Worm (Caenorhabditis elegans) whole organism, young adult: ENCODE measurements around the gene F10E7.6.

Experiments used
- C17E4.6 ChIP-seq: fragments of 200-800 bp; sonication (Bioruptor generic); IDR thresholded peaks from 2 replicates; pipeline ENCODE4 v1.3.6; 2022; ENCODE audit warnings: missing genetic modification reagents, missing genetic modification characterization, missing compliant biosample characterization
- D2030.7 ChIP-seq: fragments of 200-800 bp; sonication (Bioruptor generic); IDR thresholded peaks from 2 replicates; pipeline ENCODE4 v1.3.6; 2022; ENCODE audit warnings: missing genetic modification reagents, missing genetic modification characterization, missing compliant biosample characterization
- F10E7.11 ChIP-seq: sonication (generic microtip); optimal IDR thresholded peaks from 2 replicates; lab custom pipeline; 2017; ENCODE audit warnings: mild to moderate bottlenecking, missing genetic modification characterization, moderate library complexity, missing compliant biosample characterization
- F33H1.4 ChIP-seq: fragments of 200-800 bp; sonication (Bioruptor generic); IDR thresholded peaks from 2 replicates; pipeline ENCODE4 v1.3.6; 2022; ENCODE audit warnings: missing genetic modification reagents, missing genetic modification characterization, missing compliant biosample characterization
- F55B11.4 ChIP-seq: sonication (generic microtip); optimal IDR thresholded peaks from 2 replicates; lab custom pipeline; 2016; ENCODE audit warnings: missing compliant biosample characterization, missing genetic modification characterization, borderline replicate concordance; ENCODE audit not compliant: insufficient read depth
- Y53F4B.3 ChIP-seq: fragments of 200-800 bp; sonication (Bioruptor generic); IDR thresholded peaks from 2 replicates; pipeline ENCODE4 v1.3.6; 2022; ENCODE audit warnings: missing genetic modification reagents, missing genetic modification characterization, missing compliant biosample characterization
- Y53G8AR.9 ChIP-seq: fragments of 200-800 bp; sonication (Bioruptor generic); conservative IDR thresholded peaks from 2 replicates; pipeline ENCODE4 v1.3.6; 2022; ENCODE audit warnings: missing genetic modification reagents, missing genetic modification characterization, missing compliant biosample characterization
- Y79H2A.3 ChIP-seq: fragments of 200-800 bp; sonication (Bioruptor generic); conservative IDR thresholded peaks from 2 replicates; pipeline ENCODE4 v1.3.6; 2022; ENCODE audit warnings: missing genetic modification reagents, missing genetic modification characterization, missing compliant biosample characterization
- ZK185.1 ChIP-seq: sonication (generic microtip); optimal IDR thresholded peaks from 2 replicates; lab custom pipeline; 2016; ENCODE audit warnings: mild to moderate bottlenecking, missing genetic modification characterization, missing compliant biosample characterization; ENCODE audit not compliant: poor library complexity, severe bottlenecking
- attf-5 ChIP-seq: fragments of 200-800 bp; sonication (Bioruptor generic); optimal IDR thresholded peaks from 2 replicates; lab custom pipeline; 2018; ENCODE audit warnings: mild to moderate bottlenecking, missing genetic modification characterization, missing compliant biosample characterization
- cebp-2 ChIP-seq: fragments of 200-800 bp; sonication (Bioruptor generic); IDR thresholded peaks from 2 replicates; pipeline ENCODE4 v1.3.6; 2022; ENCODE audit warnings: missing genetic modification characterization, missing compliant biosample characterization
- dox-1 ChIP-seq: fragments of 200-800 bp; sonication (Bioruptor generic); IDR thresholded peaks from 2 replicates; pipeline ENCODE4 v1.3.6; 2022; ENCODE audit warnings: missing genetic modification reagents, missing genetic modification characterization, missing compliant biosample characterization
- efl-1 ChIP-seq: fragments of 150-350 bp; optimal IDR thresholded peaks from 2 replicates; lab custom pipeline; 2014; ENCODE audit warnings: missing biosample characterization, missing genetic modification reagents, missing genetic modification characterization
- egrh-3 ChIP-seq: fragments of 200-800 bp; sonication (Bioruptor generic); IDR thresholded peaks from 2 replicates; pipeline ENCODE4 v1.3.6; 2022; ENCODE audit warnings: missing genetic modification reagents, missing genetic modification characterization, missing compliant biosample characterization
- fkh-3 ChIP-seq: sonication (generic microtip); optimal IDR thresholded peaks from 2 replicates; lab custom pipeline; 2016; ENCODE audit warnings: mild to moderate bottlenecking, missing genetic modification characterization, missing compliant biosample characterization
- him-1 ChIP-seq: sonication (generic microtip); optimal IDR thresholded peaks from 2 replicates; lab custom pipeline; 2016; ENCODE audit warnings: missing genotype, missing genetic modification reagents, missing genetic modification characterization, missing compliant biosample characterization
- hlh-12 ChIP-seq: sonication (generic microtip); optimal IDR thresholded peaks from 2 replicates; lab custom pipeline; 2016; ENCODE audit warnings: missing genetic modification characterization, missing compliant biosample characterization
- hmg-20 ChIP-seq: fragments of 200-800 bp; sonication (Bioruptor generic); IDR thresholded peaks from 2 replicates; pipeline ENCODE4 v1.3.6; 2022; ENCODE audit warnings: missing genetic modification reagents, missing genetic modification characterization, missing compliant biosample characterization
- hsf-1 ChIP-seq: fragments of 200-800 bp; sonication (Bioruptor generic); IDR thresholded peaks from 2 replicates; pipeline ENCODE4 v1.3.6; 2022; ENCODE audit warnings: missing genetic modification reagents, missing genetic modification characterization, missing compliant biosample characterization
- lag-1 ChIP-seq: fragments of 200-800 bp; sonication (Bioruptor generic); IDR thresholded peaks from 2 replicates; pipeline ENCODE4 v1.3.6; 2022; ENCODE audit warnings: missing genetic modification reagents, missing genetic modification characterization, missing compliant biosample characterization
- lin-26 ChIP-seq: fragments of 200-800 bp; sonication (Bioruptor generic); IDR thresholded peaks from 2 replicates; pipeline ENCODE4 v1.3.6; 2022; ENCODE audit warnings: missing genetic modification reagents, missing genetic modification characterization, missing compliant biosample characterization
- lin-35 ChIP-seq, 3 experiments: fragments of 150-350 bp in 2 of 3; sonication (generic microtip) in 1 of 3; optimal IDR thresholded peaks; 2 replicates each; lab custom pipeline; 2014 to 2018; ENCODE audit warnings: missing biosample characterization in 3 of 3, missing genetic modification characterization in 3 of 3, missing genetic modification reagents in 3 of 3
- lsy-27 ChIP-seq: sonication (generic microtip); optimal IDR thresholded peaks from 2 replicates; lab custom pipeline; 2017; ENCODE audit warnings: missing genetic modification characterization, mild to moderate bottlenecking, missing compliant biosample characterization, antibody characterized with exemption, missing genotype, borderline replicate concordance; ENCODE audit not compliant: insufficient read depth
- madf-10 ChIP-seq: sonication (generic microtip); optimal IDR thresholded peaks from 2 replicates; lab custom pipeline; 2016; ENCODE audit warnings: mild to moderate bottlenecking, missing genetic modification characterization, missing compliant biosample characterization
- madf-3 ChIP-seq: fragments of 200-800 bp; sonication (Bioruptor generic); IDR thresholded peaks from 2 replicates; pipeline ENCODE4 v1.3.6; 2022; ENCODE audit warnings: missing genetic modification reagents, missing genetic modification characterization, missing compliant biosample characterization
- madf-8 ChIP-seq: fragments of 200-800 bp; sonication (Bioruptor generic); conservative IDR thresholded peaks from 2 replicates; pipeline ENCODE4 v1.3.6; 2022; ENCODE audit warnings: missing genetic modification reagents, missing genetic modification characterization, missing compliant biosample characterization
- mcd-1 ChIP-seq: fragments of 200-800 bp; sonication (Bioruptor generic); IDR thresholded peaks from 2 replicates; pipeline ENCODE4 v1.3.6; 2022; ENCODE audit warnings: missing genetic modification reagents, missing genetic modification characterization, missing compliant biosample characterization
- mel-28 ChIP-seq: sonication (generic microtip); optimal IDR thresholded peaks from 2 replicates; lab custom pipeline; 2016; ENCODE audit warnings: borderline replicate concordance, mild to moderate bottlenecking, missing genetic modification characterization, missing compliant biosample characterization
- mxl-1 ChIP-seq: sonication (generic microtip); optimal IDR thresholded peaks from 2 replicates; lab custom pipeline; 2016; ENCODE audit warnings: missing genetic modification characterization, missing compliant biosample characterization
- nfyb-1 ChIP-seq: fragments of 200-800 bp; sonication (Bioruptor generic); IDR thresholded peaks from 2 replicates; pipeline ENCODE4 v1.3.6; 2022; ENCODE audit warnings: missing genetic modification reagents, missing genetic modification characterization, missing compliant biosample characterization
- nhr-80 ChIP-seq: sonication (generic microtip); optimal IDR thresholded peaks from 2 replicates; lab custom pipeline; 2016; ENCODE audit warnings: missing genetic modification characterization, missing compliant biosample characterization
- pha-4 ChIP-seq: fragments of 150-350 bp; sonication (generic microtip); optimal IDR thresholded peaks from 2 replicates; lab custom pipeline; 2014; ENCODE audit warnings: missing biosample characterization, missing genetic modification reagents, missing genetic modification characterization
- rec-8 ChIP-seq, 2 experiments: sonication (generic microtip); optimal IDR thresholded peaks; 2 replicates each; lab custom pipeline; 2016; ENCODE audit warnings: mild to moderate bottlenecking in 2 of 2, missing genetic modification characterization in 2 of 2, missing genetic modification reagents in 2 of 2, missing genotype in 2 of 2, missing biosample characterization in 1 of 2, missing compliant biosample characterization in 1 of 2, moderate library complexity in 1 of 2
- rpc-1 ChIP-seq, 2 experiments: fragments of 150-350 bp in 1 of 2; sonication (generic microtip) in 1 of 2; optimal IDR thresholded peaks; 2 replicates each; lab custom pipeline; 2014 to 2018; ENCODE audit warnings: missing biosample characterization in 1 of 2, missing genetic modification characterization in 1 of 2, missing genetic modification reagents in 1 of 2, missing genotype in 1 of 2
- snpc-1.1 ChIP-seq: sonication (generic microtip); optimal IDR thresholded peaks from 2 replicates; lab custom pipeline; 2017; ENCODE audit warnings: missing genetic modification characterization, mild to moderate bottlenecking, missing compliant biosample characterization, antibody characterized with exemption, moderate library complexity, missing genotype, missing genetic modification reagents; ENCODE audit not compliant: insufficient read depth
- snpc-1.3 ChIP-seq: sonication (generic microtip); optimal IDR thresholded peaks from 2 replicates; lab custom pipeline; 2017; ENCODE audit warnings: missing genetic modification characterization, mild to moderate bottlenecking, missing compliant biosample characterization, antibody characterized with exemption, moderate library complexity, missing genotype, missing genetic modification reagents; ENCODE audit not compliant: insufficient read depth
- snpc-3.4 ChIP-seq: sonication (generic microtip); optimal IDR thresholded peaks from 2 replicates; lab custom pipeline; 2017; ENCODE audit warnings: missing genetic modification characterization, mild to moderate bottlenecking, missing compliant biosample characterization, antibody characterized with exemption, moderate library complexity, missing genotype, missing genetic modification reagents
- sptf-2 ChIP-seq: fragments of 200-800 bp; sonication (Bioruptor generic); optimal IDR thresholded peaks from 2 replicates; lab custom pipeline; 2018; ENCODE audit warnings: mild to moderate bottlenecking, missing genetic modification characterization, missing compliant biosample characterization
- tbp1 ChIP-seq: fragments of 200-800 bp; sonication (Bioruptor generic); optimal IDR thresholded peaks from 2 replicates; lab custom pipeline; 2018; ENCODE audit warnings: mild to moderate bottlenecking, missing genetic modification characterization, missing compliant biosample characterization
- unc-62 ChIP-seq: fragments of 150-350 bp; optimal IDR thresholded peaks from 2 replicates; lab custom pipeline; 2014; ENCODE audit warnings: missing biosample characterization, missing genetic modification reagents, missing genetic modification characterization
- zim-3 ChIP-seq: sonication (generic microtip); optimal IDR thresholded peaks from 2 replicates; lab custom pipeline; 2017; ENCODE audit warnings: mild to moderate bottlenecking, missing genetic modification characterization, moderate library complexity, missing compliant biosample characterization
- ztf-28 ChIP-seq: fragments of 200-800 bp; sonication (Bioruptor generic); IDR thresholded peaks from 2 replicates; pipeline ENCODE4 v1.3.6; 2022; ENCODE audit warnings: missing genetic modification reagents, missing genetic modification characterization, missing compliant biosample characterization

The F10E7.6 gene

ce11 chrII:7147550-7147949 lies 34.7 kb downstream of the F10E7.6 start (continued):
- TF ChIP-seq him-1 (tag; lab: Kevin White, UChicago) = peak; percentile 75
- no peak for TF ChIP-seq unc-62
- TF ChIP-seq ZK185.1 (tag; lab: Kevin White, UChicago) = peak; percentile 35
- no peak for TF ChIP-seq egrh-3 (GFP tag; lab: Robert Waterston, UW)
- TF ChIP-seq lin-35 (GFP tag; optimal IDR thresholded peaks at IDR 0.05; lab: Kevin White, UChicago) = peak in 1 of 3 experiments; percentile 76
- no peak for TF ChIP-seq fkh-3
- peak; percentile 60 for TF ChIP-seq D2030.7 (GFP tag; lab: Robert Waterston, UW)
- TF ChIP-seq sptf-2 (GFP tag; lab: Kevin White, UChicago) = no peak
- peak; percentile 70 for TF ChIP-seq madf-8 (GFP tag; lab: Robert Waterston, UW)
- TF ChIP-seq F33H1.4 (GFP tag; lab: Robert Waterston, UW) = peak; percentile 61
- TF ChIP-seq mcd-1 (GFP tag; lab: Robert Waterston, UW) = peak; percentile 88; the same call in 1 of the 2 replicates
- peak; percentile 45 for TF ChIP-seq efl-1 (GFP tag; lab: Kevin White, UChicago)

ce11 chrII:7148099-7148498 lies 35.2 kb downstream of the F10E7.6 start, which contains the start of gene T07F8.1:
Gene T07F8.1, plus strand, starts transcription at chrII:7148399.
- TF ChIP-seq lag-1 (GFP tag; lab: Robert Waterston, UW) = no peak
- no peak for TF ChIP-seq hlh-12 (tag; lab: Kevin White, UChicago)
- no peak for TF ChIP-seq dox-1 (GFP tag; lab: Robert Waterston, UW)
- no peak for TF ChIP-seq madf-3 (GFP tag; lab: Robert Waterston, UW)
- no peak for TF ChIP-seq hsf-1 (GFP tag; lab: Robert Waterston, UW)
- TF ChIP-seq Y53F4B.3 = no peak
- no peak for TF ChIP-seq mel-28 (tag; lab: Kevin White, UChicago)
- no peak for TF ChIP-seq F55B11.4
- TF ChIP-seq him-1 (tag; lab: Kevin White, UChicago) = no peak

ce11 chrII:7151969-7152631 lies 39.2 kb downstream of the F10E7.6 start, which contains the start of gene fust-1:
Gene fust-1, plus strand, starts transcription at chrII:7152581.
- TF ChIP-seq rpc-1 (optimal IDR thresholded peaks at IDR 0.05; lab: Kevin White, UChicago) (no peak), rpc-1 (tag; optimal IDR thresholded peaks at IDR 0.05; lab: Kevin White, UChicago) (no peak), tbp1 (GFP tag; lab: Kevin White, UChicago) (peak; percentile 75), snpc-1.1 (tag; lab: Kevin White, UChicago) (peak; percentile 79), snpc-1.3 (tag; lab: Kevin White, UChicago) (peak; percentile 95), attf-5 (GFP tag; lab: Kevin White, UChicago) (peak; percentile 99), hlh-12 (tag; lab: Kevin White, UChicago) (no peak), pha-4 (tag; lab: Kevin White, UChicago) (peak; percentile 47), zim-3 (no peak), C17E4.6 (GFP tag; lab: Robert Waterston, UW) (peak; percentile 80), F10E7.11 (tag; lab: Kevin White, UChicago) (no peak), nfyb-1 (peak; percentile 96), lsy-27 (tag; lab: Kevin White, UChicago) (no peak), Y79H2A.3 (GFP tag; lab: Robert Waterston, UW) (no peak), mxl-1 (tag; lab: Kevin White, UChicago) (no peak), rec-8 (tag; optimal IDR thresholded peaks at IDR 0.05; lab: Kevin White, UChicago) (peak in 1 of 2 experiments; percentile 10), hmg-20 (peak; percentile 92), Y53G8AR.9 (GFP tag; lab: Robert Waterston, UW) (peak; percentile 98), lag-1 (GFP tag; lab: Robert Waterston, UW) (no peak), lin-26 (GFP tag; lab: Robert Waterston, UW) (peak; percentile 44; the same call in 1 of the 2 replicates), snpc-3.4 (tag; lab: Kevin White, UChicago) (peak; percentile 95), madf-10 (tag; lab: Kevin White, UChicago) (peak; percentile 54), ztf-28 (GFP tag; lab: Robert Waterston, UW) (no peak), cebp-2 (GFP tag; lab: Robert Waterston, UW) (0 out of 2 replicates have a peak, but pooled peaks have one; percentile 60), nhr-80 (tag; lab: Kevin White, UChicago) (peak; percentile 70), F33H1.4 (GFP tag; lab: Robert Waterston, UW) (peak; percentile 82), ZK185.1 (tag; lab: Kevin White, UChicago) (peak; percentile 94)
